Fruit fly (Drosophila melanogaster) whole organism, embryonic: ENCODE data around the gene ATPsynCF6L.
A peak's percentile ranks its signal among the peaks of the same experiment; 100 is the strongest.

Experiments used
- CG10209 ChIP-seq: fragments of 200-800 bp; sonication (Bioruptor generic); optimal IDR thresholded peaks from 3 replicates; lab custom pipeline; 2017; ENCODE audit warnings: missing biosample characterization, mild to moderate bottlenecking, missing genetic modification characterization, missing genetic modification reagents
- CG17361 ChIP-seq: fragments of 200-800 bp; sonication (Bioruptor generic); IDR thresholded peaks from 3 replicates; pipeline ENCODE4 v1.3.6; 2022; ENCODE audit warnings: missing biosample characterization, missing genetic modification characterization
- CG17829 ChIP-seq: fragments of 200-800 bp; optimal IDR thresholded peaks from 2 replicates; lab custom pipeline; 2019; ENCODE audit warnings: missing biosample characterization, mild to moderate bottlenecking, missing genetic modification characterization, moderate library complexity
- CG18599 ChIP-seq: fragments of 200-800 bp; sonication (Bioruptor generic); optimal IDR thresholded peaks from 3 replicates; lab custom pipeline; 2017; ENCODE audit warnings: missing biosample characterization, missing genetic modification characterization, mild to moderate bottlenecking, moderate library complexity, missing genetic modification reagents
- CG2199 ChIP-seq: fragments of 200-800 bp; sonication (Bioruptor generic); IDR thresholded peaks from 3 replicates; pipeline ENCODE4 v1.3.6; 2022; ENCODE audit warnings: missing biosample characterization, missing genetic modification characterization
- CG2202 ChIP-seq: fragments of 200-800 bp; sonication (Bioruptor generic); optimal IDR thresholded peaks from 2 replicates; lab custom pipeline; 2018; ENCODE audit warnings: missing biosample characterization, mild to moderate bottlenecking, missing genetic modification characterization
- CG30403 ChIP-seq: fragments of 200-800 bp; sonication (Bioruptor generic); optimal IDR thresholded peaks from 3 replicates; lab custom pipeline; 2016; ENCODE audit warnings: missing biosample characterization, missing genetic modification characterization
- CG3163 ChIP-seq: fragments of 200-800 bp; sonication (Bioruptor generic); optimal IDR thresholded peaks from 3 replicates; lab custom pipeline; 2016; ENCODE audit warnings: missing biosample characterization, missing genetic modification characterization
- CG42726 ChIP-seq: fragments of 200-800 bp; sonication (Bioruptor generic); IDR thresholded peaks from 2 replicates; pipeline ENCODE4 v1.3.6; 2022; ENCODE audit warnings: missing biosample characterization, missing genetic modification characterization; ENCODE audit not compliant: partially characterized antibody
- CG4404 ChIP-seq: fragments of 200-800 bp; sonication (Bioruptor generic); IDR thresholded peaks from 2 replicates; pipeline ENCODE4 v1.3.6; 2022; ENCODE audit warnings: missing biosample characterization, missing genetic modification characterization
- CG5953 ChIP-seq: fragments of 200-800 bp; sonication (Bioruptor generic); IDR thresholded peaks from 2 replicates; pipeline ENCODE4 v1.3.6; 2022; ENCODE audit warnings: missing biosample characterization, missing genetic modification characterization
- CG7556 ChIP-seq: fragments of 200-800 bp; sonication (Bioruptor generic); optimal IDR thresholded peaks from 2 replicates; lab custom pipeline; 2017; ENCODE audit warnings: missing biosample characterization, mild to moderate bottlenecking, missing genetic modification characterization
- CG9797 ChIP-seq: fragments of 200-800 bp; sonication (Bioruptor generic); optimal IDR thresholded peaks from 3 replicates; lab custom pipeline; 2018; ENCODE audit warnings: missing biosample characterization, mild to moderate bottlenecking, missing genetic modification characterization
- CTCF ChIP-seq: fragments of 200-800 bp; sonication (Bioruptor generic); optimal IDR thresholded peaks from 2 replicates; lab custom pipeline; 2017; ENCODE audit warnings: missing biosample characterization, mild to moderate bottlenecking, missing genetic modification characterization, moderate library complexity
- CkIIα-i1 ChIP-seq: fragments of 200-800 bp; sonication (Bioruptor generic); IDR thresholded peaks from 2 replicates; pipeline ENCODE4 v1.3.6; 2022; ENCODE audit warnings: missing biosample characterization, missing genetic modification characterization
- Ets65A ChIP-seq: fragments of 200-800 bp; sonication (Bioruptor generic); peaks from one replicate; lab custom pipeline; 2016; ENCODE audit warnings: missing biosample characterization, missing genetic modification characterization
- Hr78 ChIP-seq, 2 experiments: fragments of 200-800 bp in 1 of 2; fragments of >200 bp in 1 of 2; sonication (Bioruptor generic) in 1 of 2; optimal IDR thresholded peaks; 2 replicates each; lab custom pipeline; 2017 to 2019; ENCODE audit warnings: missing biosample characterization in 2 of 2, missing genetic modification characterization in 2 of 2, mild to moderate bottlenecking in 1 of 2, moderate library complexity in 1 of 2
- Lpt ChIP-seq: fragments of >200 bp; optimal IDR thresholded peaks from 2 replicates; lab custom pipeline; 2018; ENCODE audit warnings: missing biosample characterization, missing genetic modification characterization
- Meics ChIP-seq: fragments of 200-800 bp; sonication (Bioruptor generic); optimal IDR thresholded peaks from 2 replicates; lab custom pipeline; 2017; ENCODE audit warnings: missing biosample characterization, mild to moderate bottlenecking, missing genetic modification characterization
- Mes4 ChIP-seq: fragments of 200-800 bp; sonication (Bioruptor generic); optimal IDR thresholded peaks from 2 replicates; lab custom pipeline; 2016; ENCODE audit warnings: missing biosample characterization, missing genetic modification characterization
- Pdp1 ChIP-seq, 2 experiments: fragments of 200-800 bp; sonication (Bioruptor generic); optimal IDR thresholded peaks; 3 replicates each; lab custom pipeline; 2016; ENCODE audit warnings: missing biosample characterization in 2 of 2, missing genetic modification characterization in 2 of 2, mild to moderate bottlenecking in 1 of 2, moderate library complexity in 1 of 2
- Ptx1 ChIP-seq: fragments of 200-800 bp; sonication (Bioruptor generic); IDR thresholded peaks from 2 replicates; pipeline ENCODE4 v1.3.6; 2022; ENCODE audit warnings: missing biosample characterization, missing genetic modification characterization
- Sin3A ChIP-seq: fragments of >200 bp; optimal IDR thresholded peaks from 2 replicates; lab custom pipeline; 2018
- Xrp1 ChIP-seq: fragments of 200-800 bp; sonication (Bioruptor generic); IDR thresholded peaks from 2 replicates; pipeline ENCODE4 v1.3.6; 2022; ENCODE audit warnings: missing biosample characterization, missing genetic modification characterization
- amos ChIP-seq: fragments of 200-800 bp; sonication (Bioruptor generic); IDR thresholded peaks from 2 replicates; pipeline ENCODE4 v1.3.6; 2022; ENCODE audit warnings: missing biosample characterization, missing genetic modification characterization; ENCODE audit not compliant: partially characterized antibody
- aop ChIP-seq: fragments of 200-800 bp; sonication (Bioruptor generic); IDR thresholded peaks from 2 replicates; pipeline ENCODE4 v1.3.6; 2022; ENCODE audit warnings: missing biosample characterization, missing genetic modification characterization
- cad ChIP-seq: fragments of >200 bp; optimal IDR thresholded peaks from 2 replicates; lab custom pipeline; 2017; ENCODE audit warnings: missing biosample characterization, missing genetic modification characterization
- chm ChIP-seq: fragments of 200-800 bp; sonication (Bioruptor generic); IDR thresholded peaks from 2 replicates; pipeline ENCODE4 v1.3.6; 2022; ENCODE audit warnings: missing biosample characterization, missing genetic modification characterization
- ewg ChIP-seq: fragments of 200-800 bp; sonication (Bioruptor generic); optimal IDR thresholded peaks from 3 replicates; lab custom pipeline; 2017; ENCODE audit warnings: mild to moderate bottlenecking, missing biosample characterization, missing genetic modification reagents, missing genetic modification characterization
- ftz-f1 ChIP-seq: fragments of 200-800 bp; sonication (Bioruptor generic); optimal IDR thresholded peaks from 2 replicates; lab custom pipeline; 2016; ENCODE audit warnings: missing biosample characterization, missing genetic modification characterization
- gem ChIP-seq: fragments of 200-800 bp; sonication (Bioruptor generic); optimal IDR thresholded peaks from 2 replicates; lab custom pipeline; 2019; ENCODE audit warnings: missing biosample characterization, mild to moderate bottlenecking, missing genetic modification characterization, moderate library complexity
- grn ChIP-seq: fragments of 200-800 bp; sonication (Bioruptor generic); optimal IDR thresholded peaks from 3 replicates; lab custom pipeline; 2017; ENCODE audit warnings: missing biosample characterization, missing genetic modification characterization
- ken ChIP-seq: fragments of 200-800 bp; sonication (Bioruptor generic); IDR thresholded peaks from 3 replicates; pipeline ENCODE4 v1.3.6; 2022; ENCODE audit warnings: missing biosample characterization, missing genetic modification characterization
- pan ChIP-seq, 4 experiments: fragments of >200 bp in 3 of 4; fragments of 200-800 bp in 1 of 4; sonication (Bioruptor generic) in 1 of 4; optimal IDR thresholded peaks in 3 of 4; IDR thresholded peaks in 1 of 4; 2 replicates each; pipeline versions ENCODE4 v1.3.6 to Lab custom; 2017 to 2022; ENCODE audit warnings: missing biosample characterization in 2 of 4, missing genetic modification characterization in 2 of 4, mixed read lengths in 1 of 4
- peb ChIP-seq: fragments of 200-800 bp; sonication (Bioruptor generic); IDR thresholded peaks from 2 replicates; pipeline ENCODE4 v1.3.6; 2022; ENCODE audit warnings: missing biosample characterization, missing genetic modification characterization
- pfk ChIP-seq: fragments of 200-800 bp; sonication (Bioruptor generic); optimal IDR thresholded peaks from 2 replicates; lab custom pipeline; 2018; ENCODE audit warnings: missing biosample characterization, mild to moderate bottlenecking, missing genetic modification characterization, moderate library complexity
- pho ChIP-seq: fragments of 200-800 bp; sonication (Bioruptor generic); optimal IDR thresholded peaks from 2 replicates; lab custom pipeline; 2016; ENCODE audit warnings: missing biosample characterization, missing genetic modification characterization
- phol ChIP-seq: fragments of 200-800 bp; sonication (Bioruptor generic); optimal IDR thresholded peaks from 3 replicates; lab custom pipeline; 2018; ENCODE audit warnings: missing biosample characterization, mild to moderate bottlenecking, missing genetic modification characterization, moderate library complexity
- pnt ChIP-seq: fragments of 200-800 bp; sonication (Bioruptor generic); optimal IDR thresholded peaks from 3 replicates; lab custom pipeline; 2016; ENCODE audit warnings: missing biosample characterization, missing genetic modification characterization
- prd ChIP-seq, 3 experiments: fragments of >200 bp in 2 of 3; fragments of 200-800 bp in 1 of 3; sonication (Bioruptor generic) in 1 of 3; optimal IDR thresholded peaks in 2 of 3; IDR thresholded peaks in 1 of 3; 2 replicates in 2 of 3; 3 replicates in 1 of 3; pipeline versions ENCODE4 v1.3.6 to Lab custom; 2017 to 2022; ENCODE audit warnings: missing biosample characterization in 1 of 3, missing genetic modification characterization in 1 of 3
- scrt ChIP-seq: fragments of 200-800 bp; sonication (Bioruptor generic); optimal IDR thresholded peaks from 2 replicates; lab custom pipeline; 2018; ENCODE audit warnings: missing biosample characterization, mild to moderate bottlenecking, missing genetic modification characterization, moderate library complexity
- sens ChIP-seq: fragments of 200-800 bp; sonication (Bioruptor generic); peaks from one replicate; lab custom pipeline; 2016; ENCODE audit warnings: missing biosample characterization, missing genetic modification characterization
- ssp ChIP-seq: fragments of 200-800 bp; sonication (Bioruptor generic); IDR thresholded peaks from 2 replicates; pipeline ENCODE4 v1.3.6; 2022; ENCODE audit warnings: missing biosample characterization, missing genetic modification characterization
- trh ChIP-seq: fragments of 200-800 bp; sonication (Bioruptor generic); optimal IDR thresholded peaks from 2 replicates; lab custom pipeline; 2016; ENCODE audit warnings: missing biosample characterization, missing genetic modification characterization
- ttk ChIP-seq: fragments of 200-800 bp; sonication (Bioruptor generic); IDR thresholded peaks from 2 replicates; pipeline ENCODE4 v2.1.2; 2022; ENCODE audit warnings: missing biosample characterization, missing genetic modification characterization
- vvl ChIP-seq: fragments of 200-800 bp; sonication (Bioruptor generic); IDR thresholded peaks from 2 replicates; pipeline ENCODE4 v1.3.6; 2022; ENCODE audit warnings: missing biosample characterization, missing genetic modification characterization
- zen ChIP-seq: fragments of 200-800 bp; sonication (Bioruptor generic); optimal IDR thresholded peaks from 3 replicates; lab custom pipeline; 2018; ENCODE audit warnings: missing biosample characterization, mild to moderate bottlenecking, missing genetic modification characterization, moderate library complexity

The ATPsynCF6L gene

dm6 chr3L:4978945-4979344 is 33.0 kb downstream of the ATPsynCF6L start (continued):
- TF ChIP-seq CG18599 (GFP tag; lab: Kevin White, UChicago) (peak; percentile 38), CG7556 (GFP tag; lab: Kevin White, UChicago) (peak; percentile 4), prd (optimal IDR thresholded peaks at IDR 0.05; lab: Kevin White, UChicago) (no peak), prd (GFP tag; IDR thresholded peaks at IDR 0.05; lab: Robert Waterston, UW) (peak; percentile 63; the same call in 2 of the 3 replicates), CG3163 (no peak), Xrp1 (0 out of 2 replicates have a peak, but pooled peaks have one; percentile 21), ssp (GFP tag; lab: Robert Waterston, UW) (0 out of 2 replicates have a peak, but pooled peaks have one; percentile 11), gem (peak; percentile 30), CG17361 (GFP tag; lab: Robert Waterston, UW) (0 out of 3 replicates have a peak, but pooled peaks have one; percentile 16), ttk (GFP tag; lab: Robert Waterston, UW) (peak; percentile 46), Ptx1 (GFP tag; lab: Robert Waterston, UW) (peak; percentile 39), Meics (GFP tag; lab: Kevin White, UChicago) (peak; percentile 2), phol (tag; lab: Kevin White, UChicago) (peak; percentile 26), vvl (GFP tag; lab: Robert Waterston, UW) (peak; percentile 64), peb (GFP tag; lab: Robert Waterston, UW) (0 out of 2 replicates have a peak, but pooled peaks have one; percentile 10), CG4404 (GFP tag; lab: Robert Waterston, UW) (peak; percentile 50), pan (optimal IDR thresholded peaks at IDR 0.05; lab: Kevin White, UChicago) (no peak), pan (GFP tag; optimal IDR thresholded peaks at IDR 0.05 in 1 of 2, IDR thresholded peaks at IDR 0.05 in 1 of 2) (peak in 1 of 2 experiments; percentile 32), CG2202 (tag; lab: Kevin White, UChicago) (no peak)
- TF ChIP-seq, all 482 proteins: peak for 33

- peak; percentile 68 for TF ChIP-seq CTCF
- no peak for TF ChIP-seq Lpt (GFP tag; lab: Kevin White, UChicago)
- TF ChIP-seq Sin3A (lab: Kevin White, UChicago): no peak
- peak; percentile 65 for TF ChIP-seq Ets65A (GFP tag; lab: Kevin White, UChicago)
- no peak for TF ChIP-seq CG9797 (GFP tag; lab: Kevin White, UChicago)
- no peak for TF ChIP-seq pnt (GFP tag; lab: Kevin White, UChicago)
- no peak for TF ChIP-seq CG10209
- TF ChIP-seq amos (GFP tag; lab: Robert Waterston, UW): no peak
- peak; percentile 26 for TF ChIP-seq sens (GFP tag; lab: Kevin White, UChicago)
- TF ChIP-seq ftz-f1 (GFP tag; lab: Kevin White, UChicago): no peak
Observed at dm6 chr3L:4978041-4978440, 33.9 kb downstream of the ATPsynCF6L start.

dm6 chr3L:4976059-4976823 is 35.7 kb downstream of the ATPsynCF6L start:
- TF ChIP-seq pho (no peak), CG17829 (peak; percentile 6), ken (GFP tag; lab: Robert Waterston, UW) (0 out of 3 replicates have a peak, but pooled peaks have one; percentile 53), grn (GFP tag; lab: Kevin White, UChicago) (no peak), zen (peak; percentile 77), ewg (GFP tag; lab: Kevin White, UChicago) (peak; percentile 90), Pdp1 (GFP tag; optimal IDR thresholded peaks at IDR 0.05; lab: Kevin White, UChicago) (no peak), aop (GFP tag; lab: Robert Waterston, UW) (no peak), cad (GFP tag; lab: Kevin White, UChicago) (peak; percentile 51), Hr78 (GFP tag; optimal IDR thresholded peaks at IDR 0.05; lab: Kevin White, UChicago) (no peak), CkIIα-i1 (GFP tag; lab: Robert Waterston, UW) (no peak), Mes4 (GFP tag; lab: Kevin White, UChicago) (no peak), trh (GFP tag; lab: Kevin White, UChicago) (no peak), CG5953 (GFP tag; lab: Robert Waterston, UW) (no peak), pfk (GFP tag; lab: Kevin White, UChicago) (peak; percentile 99), scrt (peak; percentile 98), CG30403 (no peak), CG42726 (GFP tag; lab: Robert Waterston, UW) (peak; percentile 50; the same call in 1 of the 2 replicates), chm (GFP tag; lab: Robert Waterston, UW) (peak; percentile 57; the same call in 1 of the 2 replicates), CG2199 (GFP tag; lab: Robert Waterston, UW) (0 out of 3 replicates have a peak, but pooled peaks have one; percentile 61)
